Fruit fly (Drosophila melanogaster) whole organism, pupa: ENCODE measurements around the gene CG14370.

ENCODE experiments used
- CG10348 ChIP-seq: fragments of 200-800 bp; sonication (Bioruptor generic); IDR thresholded peaks from 2 replicates; pipeline ENCODE4 v1.3.6; 2022; ENCODE audit warnings: missing biosample characterization, missing genetic modification characterization
- CG12605 ChIP-seq: fragments of 200-800 bp; sonication (Bioruptor generic); IDR thresholded peaks from 2 replicates; pipeline ENCODE4 v1.3.6; 2022; ENCODE audit warnings: missing biosample characterization, missing genetic modification characterization
- CG13204 ChIP-seq: fragments of 200-800 bp; sonication (Bioruptor generic); optimal IDR thresholded peaks from 2 replicates; lab custom pipeline; 2018; ENCODE audit warnings: missing biosample characterization, mild to moderate bottlenecking, missing genetic modification characterization, moderate library complexity
- CG14655 ChIP-seq: fragments of 200-800 bp; sonication (Bioruptor generic); optimal IDR thresholded peaks from 3 replicates; lab custom pipeline; 2017; ENCODE audit warnings: mild to moderate bottlenecking, missing biosample characterization, missing genetic modification reagents, missing genetic modification characterization
- CG15710 ChIP-seq: fragments of 200-800 bp; sonication (Bioruptor generic); optimal IDR thresholded peaks from 2 replicates; lab custom pipeline; 2018; ENCODE audit warnings: missing biosample characterization, mild to moderate bottlenecking, missing genetic modification characterization, moderate library complexity
- CG17806 ChIP-seq: fragments of 200-800 bp; sonication (Bioruptor generic); optimal IDR thresholded peaks from 2 replicates; lab custom pipeline; 2018; ENCODE audit warnings: missing biosample characterization, mild to moderate bottlenecking, missing genetic modification characterization, moderate library complexity
- CG32121 ChIP-seq: fragments of 200-800 bp; sonication (Bioruptor generic); IDR thresholded peaks from 2 replicates; pipeline ENCODE4 v1.3.6; 2022; ENCODE audit warnings: missing biosample characterization, missing genetic modification characterization
- CG4496 ChIP-seq: fragments of 200-800 bp; sonication (Bioruptor generic); IDR thresholded peaks from 3 replicates; pipeline ENCODE4 v1.3.6; 2022; ENCODE audit warnings: missing biosample characterization, missing genetic modification characterization
- CG8159 ChIP-seq: fragments of 200-800 bp; sonication (Bioruptor generic); optimal IDR thresholded peaks from 3 replicates; lab custom pipeline; 2018; ENCODE audit warnings: missing biosample characterization, mild to moderate bottlenecking, missing genetic modification characterization, moderate library complexity
- CG8301 ChIP-seq: fragments of 200-800 bp; sonication (Bioruptor generic); optimal IDR thresholded peaks from 2 replicates; lab custom pipeline; 2018; ENCODE audit warnings: missing biosample characterization, mild to moderate bottlenecking, missing genetic modification characterization
- CG9948 ChIP-seq: fragments of 200-800 bp; sonication (Bioruptor generic); optimal IDR thresholded peaks from 2 replicates; lab custom pipeline; 2018; ENCODE audit warnings: missing biosample characterization, mild to moderate bottlenecking, missing genetic modification characterization, moderate library complexity
- D1 ChIP-seq: fragments of 200-800 bp; sonication (Bioruptor generic); optimal IDR thresholded peaks from 2 replicates; lab custom pipeline; 2018; ENCODE audit warnings: missing biosample characterization, mild to moderate bottlenecking, missing genetic modification characterization, moderate library complexity
- EcR ChIP-seq: fragments of 200-800 bp; sonication (Bioruptor generic); optimal IDR thresholded peaks from 3 replicates; lab custom pipeline; 2019; ENCODE audit warnings: missing biosample characterization, missing genetic modification characterization, mild to moderate bottlenecking, moderate library complexity, missing genetic modification reagents
- Ets98B ChIP-seq: fragments of 200-800 bp; sonication (Bioruptor generic); IDR thresholded peaks from 2 replicates; pipeline ENCODE4 v1.3.6; 2022; ENCODE audit warnings: missing biosample characterization, missing genetic modification characterization
- Pif1A ChIP-seq: fragments of 200-800 bp; sonication (Bioruptor generic); optimal IDR thresholded peaks from 3 replicates; lab custom pipeline; 2016; ENCODE audit warnings: missing biosample characterization, missing genetic modification characterization
- Pif1B ChIP-seq: fragments of 200-800 bp; sonication (Bioruptor generic); optimal IDR thresholded peaks from 3 replicates; lab custom pipeline; 2016; ENCODE audit warnings: missing biosample characterization, missing genetic modification characterization
- Snoo ChIP-seq: fragments of 200-800 bp; sonication (Bioruptor generic); optimal IDR thresholded peaks from 3 replicates; lab custom pipeline; 2017; ENCODE audit warnings: missing biosample characterization, mild to moderate bottlenecking, missing genetic modification characterization, inconsistent platforms
- fd96Ca ChIP-seq: fragments of 200-800 bp; sonication (Bioruptor generic); IDR thresholded peaks from 3 replicates; pipeline ENCODE4 v1.3.6; 2022; ENCODE audit warnings: missing biosample characterization, missing genetic modification characterization
- gl ChIP-seq: fragments of 200-800 bp; sonication (Bioruptor generic); optimal IDR thresholded peaks from 2 replicates; lab custom pipeline; 2018; ENCODE audit warnings: missing biosample characterization, mild to moderate bottlenecking, missing genetic modification characterization
- rn ChIP-seq: fragments of 200-800 bp; sonication (Bioruptor generic); IDR thresholded peaks from 2 replicates; pipeline ENCODE4 v1.3.6; 2022; ENCODE audit warnings: missing biosample characterization, missing genetic modification characterization

The CG14370 gene

dm6 chr3R:13612333-13612732, 24.5 kb downstream of the CG14370 start, which contains the start of gene CG9757:
TSS of gene CG9757 (minus strand) at chr3R:13612433.
- no peak for TF ChIP-seq EcR (GFP tag; lab: Kevin White, UChicago)
- no peak for TF ChIP-seq CG17806 (tag; lab: Kevin White, UChicago)
- TF ChIP-seq Ets98B (GFP tag; lab: Robert Waterston, UW), result no peak
- TF ChIP-seq gl (tag; lab: Kevin White, UChicago), result no peak
- TF ChIP-seq CG4496, result no peak
- no peak for TF ChIP-seq Snoo (tag; lab: Kevin White, UChicago)
- no peak for TF ChIP-seq CG32121 (GFP tag; lab: Robert Waterston, UW)
- TF ChIP-seq CG10348 (GFP tag; lab: Robert Waterston, UW), result no peak
- no peak for TF ChIP-seq D1 (tag; lab: Kevin White, UChicago)
- TF ChIP-seq CG13204 (GFP tag; lab: Kevin White, UChicago), result no peak

- TF ChIP-seq CG14655 (GFP tag; lab: Kevin White, UChicago) (no peak), Ets98B (GFP tag; lab: Robert Waterston, UW) (no peak), CG4496 (no peak), CG15710 (no peak), CG8301 (no peak), CG17806 (tag; lab: Kevin White, UChicago) (no peak), Pif1A (no peak), D1 (tag; lab: Kevin White, UChicago) (no peak), gl (tag; lab: Kevin White, UChicago) (no peak), fd96Ca (no peak), Snoo (tag; lab: Kevin White, UChicago) (no peak)
- TF ChIP-seq, all 21 proteins: peak for 0
Observed at dm6 chr3R:13615007-13615406, 27.2 kb downstream of the CG14370 start.

- TF ChIP-seq D1 (tag; lab: Kevin White, UChicago), result no peak
- no peak for TF ChIP-seq CG14655 (GFP tag; lab: Kevin White, UChicago)
- no peak for TF ChIP-seq CG9948
Observed at dm6 chr3R:13615617-13616016, 27.8 kb downstream of the CG14370 start, which contains the start of gene CG9269. TSS of gene CG9269 (plus strand) at chr3R:13615917.

dm6 chr3R:13617228-13617627, 29.4 kb downstream of the CG14370 start:
- no peak for TF ChIP-seq CG8159 (tag; lab: Kevin White, UChicago)
- TF ChIP-seq CG10348 (GFP tag; lab: Robert Waterston, UW), result no peak
- no peak for TF ChIP-seq fd96Ca
- TF ChIP-seq CG14655 (GFP tag; lab: Kevin White, UChicago), result no peak
- TF ChIP-seq CG9948, result no peak
- no peak for TF ChIP-seq gl (tag; lab: Kevin White, UChicago)
- no peak for TF ChIP-seq CG12605
- TF ChIP-seq CG15710, result no peak

dm6 chr3R:13631642-13632041, 43.8 kb downstream of the CG14370 start, which contains the start of gene CG10841:
TSS of gene CG10841 (plus strand) at chr3R:13631942.
- TF ChIP-seq D1 (tag; lab: Kevin White, UChicago) (no peak), CG4496 (no peak), EcR (GFP tag; lab: Kevin White, UChicago) (no peak), Snoo (tag; lab: Kevin White, UChicago) (no peak), Pif1B (GFP tag; lab: Kevin White, UChicago) (no peak), gl (tag; lab: Kevin White, UChicago) (no peak), CG9948 (no peak), CG15710 (no peak), rn (GFP tag; lab: Robert Waterston, UW) (no peak), CG8301 (no peak), CG32121 (GFP tag; lab: Robert Waterston, UW) (no peak), Pif1A (no peak), CG8159 (tag; lab: Kevin White, UChicago) (no peak), CG10348 (GFP tag; lab: Robert Waterston, UW) (no peak), CG14655 (GFP tag; lab: Kevin White, UChicago) (no peak), CG17806 (tag; lab: Kevin White, UChicago) (no peak)
